Worm (Caenorhabditis elegans) whole organism, mixed stage, embryonic: Measurements from ENCODE around the gene ZK945.7.

ENCODE experiments used
- M03D4.4 ChIP-seq: sonication (generic microtip); optimal IDR thresholded peaks from 2 replicates; lab custom pipeline; 2017; ENCODE audit warnings: mild to moderate bottlenecking, missing genetic modification characterization, missing compliant biosample characterization
- blmp-1 ChIP-seq: fragments of 150-350 bp; optimal IDR thresholded peaks from 2 replicates; lab custom pipeline; 2014; ENCODE audit warnings: missing biosample characterization, missing genetic modification characterization
- elt-3 ChIP-seq: fragments of 150-350 bp; optimal IDR thresholded peaks from 2 replicates; lab custom pipeline; 2014; ENCODE audit warnings: missing biosample characterization, missing genetic modification characterization
- lin-13 ChIP-seq: fragments of 150-350 bp; optimal IDR thresholded peaks from 2 replicates; lab custom pipeline; 2014; ENCODE audit warnings: missing biosample characterization, missing genetic modification characterization
- lsy-2 ChIP-seq: fragments of 150-350 bp; optimal IDR thresholded peaks from 2 replicates; lab custom pipeline; 2014; ENCODE audit warnings: missing biosample characterization, missing genetic modification characterization
- nhr-2 ChIP-seq: fragments of 150-350 bp; optimal IDR thresholded peaks from 2 replicates; lab custom pipeline; 2014; ENCODE audit warnings: missing biosample characterization, missing genetic modification characterization
- nhr-76 ChIP-seq: sonication (generic microtip); optimal IDR thresholded peaks from 2 replicates; lab custom pipeline; 2017; ENCODE audit warnings: missing biosample characterization, missing genetic modification characterization
- pha-4 ChIP-seq: fragments of 150-350 bp; optimal IDR thresholded peaks from 2 replicates; lab custom pipeline; 2018; ENCODE audit warnings: missing biosample characterization, missing genetic modification reagents, missing genetic modification characterization
- snpc-4 ChIP-seq: fragments of 150-350 bp; optimal IDR thresholded peaks from 2 replicates; lab custom pipeline; 2014; ENCODE audit warnings: missing biosample characterization, missing genetic modification characterization
- unc-62 ChIP-seq: fragments of 150-350 bp; optimal IDR thresholded peaks from 2 replicates; lab custom pipeline; 2014; ENCODE audit warnings: missing biosample characterization, missing genetic modification reagents, missing genetic modification characterization
- ztf-11 ChIP-seq: fragments of 150-350 bp; optimal IDR thresholded peaks from 2 replicates; lab custom pipeline; 2014; ENCODE audit warnings: missing biosample characterization, missing genetic modification characterization

- TF ChIP-seq lsy-2 (tag; lab: Kevin White, UChicago) (no peak), elt-3 (tag; lab: Kevin White, UChicago) (no peak), nhr-2 (tag; lab: Kevin White, UChicago) (no peak), ztf-11 (tag; lab: Kevin White, UChicago) (no peak), snpc-4 (no peak), pha-4 (tag; lab: Kevin White, UChicago) (no peak), lin-13 (tag; lab: Kevin White, UChicago) (no peak), nhr-76 (tag; lab: Kevin White, UChicago) (no peak), unc-62 (GFP tag; lab: Kevin White, UChicago) (no peak), M03D4.4 (tag; lab: Kevin White, UChicago) (no peak), blmp-1 (no peak)
Measured at ce11 chrII:10116690-10117089, 8.4 kb upstream of the ZK945.7 start.
